Worm (Caenorhabditis elegans) whole organism, L2 larva: Measurements from ENCODE around the gene mif-1.

Experiments
- C34F6.9 ChIP-seq: fragments of 150-350 bp; optimal IDR thresholded peaks from 2 replicates; lab custom pipeline; 2014; ENCODE audit warnings: missing biosample characterization, missing genetic modification characterization
- F13H6.1 ChIP-seq: sonication (generic microtip); optimal IDR thresholded peaks from 2 replicates; lab custom pipeline; 2016; ENCODE audit warnings: missing genetic modification characterization, missing compliant biosample characterization
- R02D3.7 ChIP-seq: fragments of 150-350 bp; optimal IDR thresholded peaks from 2 replicates; lab custom pipeline; 2014; ENCODE audit warnings: missing biosample characterization, missing genetic modification characterization
- Y55F3AM.14 ChIP-seq: fragments of 200-800 bp; sonication (Bioruptor generic); optimal IDR thresholded peaks from 2 replicates; lab custom pipeline; 2018; ENCODE audit warnings: mild to moderate bottlenecking, missing genetic modification characterization, missing compliant biosample characterization
- ZK546.5 ChIP-seq: sonication (generic microtip); optimal IDR thresholded peaks from 2 replicates; lab custom pipeline; 2017; ENCODE audit warnings: missing biosample characterization, missing genetic modification characterization
- aly-2 ChIP-seq: fragments of 150-350 bp; optimal IDR thresholded peaks from 2 replicates; lab custom pipeline; 2014; ENCODE audit warnings: missing biosample characterization, missing genetic modification characterization
- ama-1 ChIP-seq: fragments of 150-350 bp; optimal IDR thresholded peaks from 2 replicates; lab custom pipeline; 2018; ENCODE audit warnings: inconsistent platforms
- blmp-1 ChIP-seq: sonication (generic microtip); optimal IDR thresholded peaks from 2 replicates; lab custom pipeline; 2017; ENCODE audit warnings: missing genetic modification characterization, mild to moderate bottlenecking, missing compliant biosample characterization, antibody characterized with exemption, moderate library complexity; ENCODE audit not compliant: insufficient read depth
- ceh-16 ChIP-seq: fragments of 150-350 bp; optimal IDR thresholded peaks from 2 replicates; lab custom pipeline; 2014; ENCODE audit warnings: missing biosample characterization, missing genetic modification characterization
- ceh-82 ChIP-seq: fragments of 150-350 bp; optimal IDR thresholded peaks from 2 replicates; lab custom pipeline; 2014; ENCODE audit warnings: missing biosample characterization, missing genetic modification characterization
- crh-2 ChIP-seq: sonication (generic microtip); optimal IDR thresholded peaks from 2 replicates; lab custom pipeline; 2017; ENCODE audit warnings: missing biosample characterization, missing genetic modification characterization
- dmd-4 ChIP-seq: sonication (generic microtip); optimal IDR thresholded peaks from 2 replicates; lab custom pipeline; 2017; ENCODE audit warnings: missing biosample characterization, missing genetic modification characterization
- elt-1 ChIP-seq: fragments of 150-350 bp; optimal IDR thresholded peaks from 2 replicates; lab custom pipeline; 2014; ENCODE audit warnings: missing biosample characterization, missing genetic modification characterization
- elt-3 ChIP-seq: sonication (generic microtip); optimal IDR thresholded peaks from 2 replicates; lab custom pipeline; 2017; ENCODE audit warnings: missing biosample characterization, missing genetic modification characterization
- lin-11 ChIP-seq: fragments of 150-350 bp; sonication (generic microtip); optimal IDR thresholded peaks from 2 replicates; lab custom pipeline; 2014; ENCODE audit warnings: missing biosample characterization, missing genetic modification characterization, inconsistent platforms, mixed read lengths
- lin-39 ChIP-seq: fragments of 150-350 bp; optimal IDR thresholded peaks from 2 replicates; lab custom pipeline; 2014; ENCODE audit warnings: missing biosample characterization, missing genetic modification reagents, missing genetic modification characterization
- lsy-2 ChIP-seq, 2 experiments: fragments of 150-350 bp in 1 of 2; sonication (generic microtip) in 1 of 2; optimal IDR thresholded peaks; 2 replicates each; lab custom pipeline; 2014 to 2017; ENCODE audit warnings: missing biosample characterization in 2 of 2, missing genetic modification characterization in 2 of 2
- mab-5 ChIP-seq: fragments of 150-350 bp; optimal IDR thresholded peaks from 2 replicates; lab custom pipeline; 2014; ENCODE audit warnings: missing biosample characterization, missing genetic modification characterization
- mbf-1 ChIP-seq: sonication (generic microtip); optimal IDR thresholded peaks from 2 replicates; lab custom pipeline; 2017; ENCODE audit warnings: missing biosample characterization, missing genetic modification characterization
- nhr-10 ChIP-seq: sonication (generic microtip); optimal IDR thresholded peaks from 2 replicates; lab custom pipeline; 2017; ENCODE audit warnings: missing biosample characterization, missing genetic modification characterization
- nhr-12 ChIP-seq: fragments of 150-350 bp; optimal IDR thresholded peaks from 2 replicates; lab custom pipeline; 2014; ENCODE audit warnings: missing biosample characterization, missing genetic modification characterization
- nhr-129 ChIP-seq: fragments of 150-350 bp; optimal IDR thresholded peaks from 2 replicates; lab custom pipeline; 2014; ENCODE audit warnings: missing biosample characterization, missing genetic modification characterization
- nhr-21 ChIP-seq: fragments of 150-350 bp; optimal IDR thresholded peaks from 2 replicates; lab custom pipeline; 2014; ENCODE audit warnings: missing biosample characterization, missing genetic modification characterization
- nhr-23 ChIP-seq: fragments of 150-350 bp; optimal IDR thresholded peaks from 2 replicates; lab custom pipeline; 2014; ENCODE audit warnings: missing biosample characterization, missing genetic modification reagents, missing genetic modification characterization
- nhr-237 ChIP-seq: fragments of 150-350 bp; optimal IDR thresholded peaks from 2 replicates; lab custom pipeline; 2014; ENCODE audit warnings: missing biosample characterization, missing genetic modification characterization
- nhr-6 ChIP-seq: fragments of 150-350 bp; optimal IDR thresholded peaks from 2 replicates; lab custom pipeline; 2014; ENCODE audit warnings: missing biosample characterization, missing genetic modification characterization
- nhr-77 ChIP-seq: fragments of 150-350 bp; optimal IDR thresholded peaks from 2 replicates; lab custom pipeline; 2014; ENCODE audit warnings: missing biosample characterization, missing genetic modification characterization
- peb-1 ChIP-seq: fragments of 150-350 bp; optimal IDR thresholded peaks from 2 replicates; lab custom pipeline; 2014; ENCODE audit warnings: missing biosample characterization, missing genetic modification characterization
- sem-4 ChIP-seq: fragments of 150-350 bp; optimal IDR thresholded peaks from 2 replicates; lab custom pipeline; 2014; ENCODE audit warnings: missing biosample characterization, missing genetic modification reagents, missing genetic modification characterization
- skn-1 ChIP-seq: sonication (generic microtip); optimal IDR thresholded peaks from 2 replicates; lab custom pipeline; 2017; ENCODE audit warnings: missing biosample characterization, missing genetic modification characterization
- sma-3 ChIP-seq: sonication (generic microtip); optimal IDR thresholded peaks from 2 replicates; lab custom pipeline; 2016; ENCODE audit warnings: missing genetic modification reagents, missing genetic modification characterization, missing compliant biosample characterization
- snpc-4 ChIP-seq: fragments of 150-350 bp; optimal IDR thresholded peaks from 2 replicates; lab custom pipeline; 2014; ENCODE audit warnings: missing biosample characterization, missing genetic modification characterization
- unc-39 ChIP-seq: fragments of 150-350 bp; optimal IDR thresholded peaks from 2 replicates; lab custom pipeline; 2014; ENCODE audit warnings: missing biosample characterization, missing genetic modification characterization
- unc-55 ChIP-seq: fragments of 150-350 bp; sonication (generic microtip); optimal IDR thresholded peaks from 3 replicates; lab custom pipeline; 2014; ENCODE audit warnings: missing biosample characterization, missing genetic modification reagents, missing genetic modification characterization
- unc-62 ChIP-seq: fragments of 150-350 bp; optimal IDR thresholded peaks from 2 replicates; lab custom pipeline; 2014; ENCODE audit warnings: missing biosample characterization, missing genetic modification reagents, missing genetic modification characterization
- ztf-1 ChIP-seq: fragments of 200-800 bp; sonication (Bioruptor generic); conservative IDR thresholded peaks from 2 replicates; pipeline ENCODE4 v1.3.6; 2022; ENCODE audit warnings: missing genetic modification characterization, missing compliant biosample characterization
- ztf-11 ChIP-seq: sonication (generic microtip); optimal IDR thresholded peaks from 2 replicates; lab custom pipeline; 2017; ENCODE audit warnings: missing biosample characterization, missing genetic modification characterization

The mif-1 gene

DNA sequence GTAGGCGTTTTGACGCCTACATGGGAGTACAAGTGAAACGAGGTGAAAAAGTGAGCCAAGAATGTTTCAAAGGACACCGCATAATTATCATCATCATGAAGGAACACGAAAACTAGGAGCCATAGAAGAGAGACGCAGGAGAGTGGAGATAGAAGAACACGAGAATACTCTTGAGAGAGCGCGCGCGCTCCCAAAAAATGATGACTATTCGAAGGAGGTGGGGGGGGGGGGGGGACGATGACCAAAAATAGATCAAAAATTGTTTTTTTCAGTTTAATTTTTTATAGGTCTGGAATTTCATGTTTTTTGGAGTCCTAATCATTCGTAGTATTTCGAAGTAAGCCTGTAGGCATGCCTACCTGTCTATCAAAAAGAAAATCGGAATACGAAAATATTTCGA is 11.2 kb upstream of the mif-1 start:
- TF ChIP-seq skn-1 (tag; lab: Kevin White, UChicago) (peak; percentile 61), mab-5 (tag; lab: Kevin White, UChicago) (no peak), unc-55 (GFP tag; lab: Kevin White, UChicago) (peak; percentile 27)

DNA sequence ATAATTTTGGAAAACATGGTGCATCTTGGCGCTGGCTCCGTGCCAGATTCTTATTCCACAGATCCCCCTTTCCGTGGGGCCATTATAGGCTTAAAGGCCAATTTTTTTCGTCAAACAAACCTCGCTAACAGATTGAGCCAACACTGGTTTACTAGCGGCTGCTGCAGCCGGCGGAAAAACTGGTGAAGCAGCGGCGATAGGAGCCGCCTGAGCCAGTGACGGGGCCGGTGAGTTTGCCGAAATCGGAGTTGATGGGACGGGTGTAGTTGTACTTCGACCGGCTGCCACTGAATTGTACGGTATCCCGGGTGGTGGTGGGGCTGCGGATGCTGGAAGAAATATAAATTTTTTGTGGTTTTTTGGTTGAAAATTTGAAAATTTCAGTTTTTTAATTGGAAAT is 6.2 kb upstream of the mif-1 start:
- TF ChIP-seq lin-11 (tag; lab: Kevin White, UChicago) (no peak), nhr-10 (tag; lab: Kevin White, UChicago) (no peak), nhr-237 (tag; lab: Kevin White, UChicago) (no peak), snpc-4 (tag; lab: Kevin White, UChicago) (no peak), unc-62 (GFP tag; lab: Kevin White, UChicago) (no peak), elt-3 (tag; lab: Kevin White, UChicago) (no peak), elt-1 (tag; lab: Kevin White, UChicago) (no peak), skn-1 (tag; lab: Kevin White, UChicago) (no peak), peb-1 (tag; lab: Kevin White, UChicago) (no peak), nhr-129 (no peak), ztf-1 (no peak), F13H6.1 (tag; lab: Kevin White, UChicago) (no peak), ZK546.5 (tag; lab: Kevin White, UChicago) (no peak), blmp-1 (tag; lab: Kevin White, UChicago) (no peak), ceh-82 (tag; lab: Kevin White, UChicago) (no peak), R02D3.7 (tag; lab: Kevin White, UChicago) (no peak)

DNA sequence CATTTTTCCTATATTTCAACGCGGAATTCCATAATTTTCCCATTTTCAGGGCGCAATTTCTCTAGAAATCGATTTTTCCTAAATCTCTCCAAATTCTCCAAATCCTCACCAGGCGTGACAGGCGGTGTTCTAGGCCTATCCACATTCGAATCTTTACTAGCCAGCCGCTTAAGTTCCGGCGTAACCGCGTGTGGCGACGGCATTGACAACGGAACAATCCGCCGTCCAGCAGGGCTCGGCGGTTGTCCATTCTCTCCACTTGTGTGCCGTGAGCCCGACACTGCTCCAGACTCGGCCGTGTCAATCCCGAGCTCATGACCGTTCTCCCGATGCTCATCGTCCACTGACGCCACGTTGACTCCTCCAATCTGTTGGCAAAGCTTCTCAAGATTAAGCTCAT is 4.9 kb upstream of the mif-1 start:
- TF ChIP-seq Y55F3AM.14 (GFP tag; lab: Kevin White, UChicago) (no peak), sem-4 (tag; lab: Kevin White, UChicago) (no peak), aly-2 (tag; lab: Kevin White, UChicago) (no peak), sma-3 (GFP tag; lab: Kevin White, UChicago) (no peak), mab-5 (tag; lab: Kevin White, UChicago) (no peak), snpc-4 (tag; lab: Kevin White, UChicago) (no peak), ama-1 (lab: Kevin White, UChicago) (no peak), nhr-6 (tag; lab: Kevin White, UChicago) (no peak)

DNA sequence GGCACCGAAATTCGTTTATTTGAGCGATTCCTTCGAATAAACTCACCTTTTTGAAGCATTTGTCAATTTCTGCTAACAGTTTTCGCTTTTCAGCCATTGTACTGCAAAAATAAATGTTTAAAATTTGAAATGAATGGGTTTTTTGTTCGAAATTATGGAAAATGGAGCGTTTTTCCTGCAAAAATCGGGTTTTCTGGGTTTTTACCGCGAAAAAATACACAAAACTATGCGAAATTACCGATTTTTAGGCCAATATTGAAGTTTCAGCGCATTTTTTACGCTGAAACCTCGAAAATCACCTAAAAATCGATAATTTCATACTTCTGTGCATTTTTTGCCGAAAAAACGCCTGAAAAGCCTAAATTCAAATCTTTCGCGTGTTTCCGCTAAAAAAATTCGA is 1.6 kb upstream of the mif-1 start, which contains the start of gene ntl-3:
Gene ntl-3 (minus strand): TSS at position 101 of the 400 bp plus-strand sequence.
- TF ChIP-seq nhr-129 (no peak), aly-2 (tag; lab: Kevin White, UChicago) (no peak), F13H6.1 (tag; lab: Kevin White, UChicago) (no peak), unc-62 (GFP tag; lab: Kevin White, UChicago) (no peak), nhr-23 (no peak), ZK546.5 (tag; lab: Kevin White, UChicago) (no peak), C34F6.9 (tag; lab: Kevin White, UChicago) (no peak)
- TF ChIP-seq, all 48 proteins: peak for 0

DNA sequence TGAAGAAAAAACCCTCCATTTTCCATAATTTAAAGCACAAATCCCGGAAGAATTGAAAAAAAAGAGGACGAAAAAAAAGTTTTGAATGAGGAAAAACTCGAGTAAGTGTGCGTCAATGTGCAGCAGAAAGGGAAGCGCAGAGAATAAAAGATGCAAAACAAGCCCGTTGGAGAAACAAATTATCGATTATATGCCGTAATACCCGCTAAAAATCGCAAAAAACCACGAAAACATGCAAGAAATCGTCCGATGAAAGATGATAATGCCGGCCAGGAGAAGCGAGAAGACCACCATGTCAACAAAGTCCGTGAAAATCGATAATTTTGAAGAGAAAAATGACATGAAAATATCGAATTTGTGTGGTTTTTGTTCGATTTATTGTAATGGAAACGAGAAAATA is 938 bp upstream of the mif-1 start:
- no peak for TF ChIP-seq nhr-23
- no peak for TF ChIP-seq Y55F3AM.14 (GFP tag; lab: Kevin White, UChicago)
- no peak for TF ChIP-seq blmp-1 (tag; lab: Kevin White, UChicago)
- no peak for TF ChIP-seq nhr-12 (tag; lab: Kevin White, UChicago)
- TF ChIP-seq nhr-77 (tag; lab: Kevin White, UChicago), result no peak
- no peak for TF ChIP-seq sma-3 (GFP tag; lab: Kevin White, UChicago)
- no peak for TF ChIP-seq ztf-1
- TF ChIP-seq R02D3.7 (tag; lab: Kevin White, UChicago), result no peak
- TF ChIP-seq snpc-4 (tag; lab: Kevin White, UChicago), result no peak
- TF ChIP-seq dmd-4, result no peak
- no peak for TF ChIP-seq unc-62 (GFP tag; lab: Kevin White, UChicago)
- TF ChIP-seq unc-39 (tag; lab: Kevin White, UChicago), result no peak

DNA sequence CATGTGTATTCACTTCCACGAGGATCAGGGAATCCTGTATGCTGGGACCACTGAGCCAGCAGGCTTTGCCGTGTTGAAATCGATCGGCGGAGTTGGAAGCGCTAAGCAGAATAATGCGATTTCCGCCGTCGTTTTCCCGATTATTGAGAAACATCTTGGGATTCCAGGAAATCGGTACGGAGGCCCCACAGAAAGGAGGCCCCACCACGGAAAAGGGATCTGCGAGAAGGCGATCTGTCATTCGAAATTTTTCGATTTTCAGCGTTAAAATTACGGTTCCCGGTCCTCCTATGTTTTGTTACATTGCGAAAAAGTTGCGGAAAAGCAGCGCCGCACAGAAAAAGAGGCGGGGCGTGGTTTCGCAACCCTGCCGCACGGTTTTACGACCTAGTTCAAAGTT is 365 bp downstream of the mif-1 start:
- no peak for TF ChIP-seq mbf-1 (tag; lab: Kevin White, UChicago)
- no peak for TF ChIP-seq nhr-77 (tag; lab: Kevin White, UChicago)
- TF ChIP-seq sma-3 (GFP tag; lab: Kevin White, UChicago), result no peak
- TF ChIP-seq mab-5 (tag; lab: Kevin White, UChicago), result no peak
- no peak for TF ChIP-seq unc-55 (GFP tag; lab: Kevin White, UChicago)
- no peak for TF ChIP-seq lin-39 (tag; lab: Kevin White, UChicago)
- TF ChIP-seq ztf-11 (tag; lab: Kevin White, UChicago), result no peak
- TF ChIP-seq crh-2 (tag; lab: Kevin White, UChicago), result no peak
- TF ChIP-seq elt-1 (tag; lab: Kevin White, UChicago), result no peak
- no peak for TF ChIP-seq lsy-2 (tag; optimal IDR thresholded peaks at IDR 0.05; lab: Kevin White, UChicago)
- TF ChIP-seq snpc-4 (tag; lab: Kevin White, UChicago), result no peak
- no peak for TF ChIP-seq ceh-82 (tag; lab: Kevin White, UChicago)
- TF ChIP-seq nhr-12 (tag; lab: Kevin White, UChicago), result no peak
- TF ChIP-seq ceh-16 (tag; lab: Kevin White, UChicago), result no peak
- no peak for TF ChIP-seq F13H6.1 (tag; lab: Kevin White, UChicago)
- TF ChIP-seq nhr-21 (tag; lab: Kevin White, UChicago), result no peak
